Fruit fly (Drosophila melanogaster) Kc167 (cell line): ENCODE results near the gene HisCl1.

Experiments used
- Myc ChIP-seq: fragments of >200 bp; optimal IDR thresholded peaks from 2 replicates; lab custom pipeline; 2017; ENCODE audit warnings: missing external identifiers
- h ChIP-seq: fragments of >200 bp; optimal IDR thresholded peaks from 3 replicates; lab custom pipeline; 2018; ENCODE audit warnings: missing external identifiers
- psq ChIP-seq: fragments of >200 bp; optimal IDR thresholded peaks from 2 replicates; lab custom pipeline; 2017; ENCODE audit warnings: missing external identifiers
- ttk ChIP-seq: sonication (Bioruptor generic); optimal IDR thresholded peaks from 2 replicates; lab custom pipeline; 2017; ENCODE audit warnings: missing external identifiers

dm6 chr3R:11820148-11820547 lies 33.2 kb downstream of the HisCl1 start:
- TF ChIP-seq h (lab: Kevin White, UChicago) (no peak), psq (lab: Kevin White, UChicago) (no peak), Myc (lab: Kevin White, UChicago) (no peak), ttk (lab: Kevin White, UChicago) (no peak)
